Fruit fly (Drosophila melanogaster) whole organism, embryonic: Measurements from ENCODE around the gene CG13309.

ENCODE experiments used
- Abd-B ChIP-seq: fragments of 200-800 bp; sonication (Bioruptor generic); optimal IDR thresholded peaks from 2 replicates; lab custom pipeline; 2018; ENCODE audit warnings: missing biosample characterization, mild to moderate bottlenecking, missing genetic modification characterization, moderate library complexity
- Asciz ChIP-seq: fragments of 200-800 bp; sonication (Bioruptor generic); optimal IDR thresholded peaks from 2 replicates; lab custom pipeline; 2017; ENCODE audit warnings: missing biosample characterization, mild to moderate bottlenecking, missing genetic modification characterization, missing genetic modification reagents
- B-H2 ChIP-seq: fragments of 200-800 bp; sonication (Bioruptor generic); optimal IDR thresholded peaks from 2 replicates; lab custom pipeline; 2018; ENCODE audit warnings: missing biosample characterization, mild to moderate bottlenecking, missing genetic modification characterization
- CG10209 ChIP-seq: fragments of 200-800 bp; sonication (Bioruptor generic); optimal IDR thresholded peaks from 3 replicates; lab custom pipeline; 2017; ENCODE audit warnings: missing biosample characterization, mild to moderate bottlenecking, missing genetic modification characterization, missing genetic modification reagents
- CG12744 ChIP-seq: fragments of 200-800 bp; sonication (Bioruptor generic); optimal IDR thresholded peaks from 2 replicates; lab custom pipeline; 2016; ENCODE audit warnings: missing biosample characterization, missing genetic modification characterization
- CG14050 ChIP-seq: fragments of 200-800 bp; sonication (Bioruptor generic); IDR thresholded peaks from 3 replicates; pipeline ENCODE4 v1.3.6; 2022; ENCODE audit warnings: missing biosample characterization, missing genetic modification characterization
- CG14710 ChIP-seq: fragments of 200-800 bp; sonication (Bioruptor generic); optimal IDR thresholded peaks from 3 replicates; lab custom pipeline; 2019; ENCODE audit warnings: missing biosample characterization, mild to moderate bottlenecking, missing genetic modification characterization, moderate library complexity
- CG17612 ChIP-seq: fragments of 200-800 bp; sonication (Bioruptor generic); IDR thresholded peaks from 2 replicates; pipeline ENCODE4 v1.3.6; 2022; ENCODE audit warnings: missing biosample characterization, missing genetic modification characterization
- CG17829 ChIP-seq: fragments of 200-800 bp; optimal IDR thresholded peaks from 2 replicates; lab custom pipeline; 2019; ENCODE audit warnings: missing biosample characterization, mild to moderate bottlenecking, missing genetic modification characterization, moderate library complexity
- CG2199 ChIP-seq: fragments of 200-800 bp; sonication (Bioruptor generic); IDR thresholded peaks from 3 replicates; pipeline ENCODE4 v1.3.6; 2022; ENCODE audit warnings: missing biosample characterization, missing genetic modification characterization
- CG2889 ChIP-seq: fragments of 200-800 bp; sonication (Bioruptor generic); IDR thresholded peaks from 3 replicates; pipeline ENCODE4 v1.3.6; 2022; ENCODE audit warnings: missing biosample characterization, missing genetic modification characterization
- CG32767 ChIP-seq: fragments of 200-800 bp; sonication (Bioruptor generic); IDR thresholded peaks from 2 replicates; pipeline ENCODE4 v1.3.6; 2022; ENCODE audit warnings: missing biosample characterization, missing genetic modification characterization
- CG4730 ChIP-seq: fragments of 200-800 bp; sonication (Bioruptor generic); IDR thresholded peaks from 2 replicates; pipeline ENCODE4 v1.3.6; 2022; ENCODE audit warnings: missing biosample characterization, missing genetic modification characterization
- CG6791 ChIP-seq: fragments of 200-800 bp; sonication (Bioruptor generic); IDR thresholded peaks from 3 replicates; pipeline ENCODE4 v1.3.6; 2022; ENCODE audit warnings: missing biosample characterization, missing genetic modification characterization; ENCODE audit not compliant: partially characterized antibody
- CG7556 ChIP-seq: fragments of 200-800 bp; sonication (Bioruptor generic); optimal IDR thresholded peaks from 2 replicates; lab custom pipeline; 2017; ENCODE audit warnings: missing biosample characterization, mild to moderate bottlenecking, missing genetic modification characterization
- CG7839 ChIP-seq: fragments of 200-800 bp; sonication (Bioruptor generic); optimal IDR thresholded peaks from 3 replicates; lab custom pipeline; 2018; ENCODE audit warnings: missing biosample characterization, mild to moderate bottlenecking, missing genetic modification characterization, moderate library complexity
- CG9727 ChIP-seq: fragments of 200-800 bp; sonication (Bioruptor generic); optimal IDR thresholded peaks from 3 replicates; lab custom pipeline; 2017; ENCODE audit warnings: missing biosample characterization, mild to moderate bottlenecking, missing genetic modification characterization
- CTCF ChIP-seq: fragments of 200-800 bp; sonication (Bioruptor generic); optimal IDR thresholded peaks from 2 replicates; lab custom pipeline; 2017; ENCODE audit warnings: missing biosample characterization, mild to moderate bottlenecking, missing genetic modification characterization, moderate library complexity
- Deaf1 ChIP-seq: fragments of 200-800 bp; optimal IDR thresholded peaks from 3 replicates; lab custom pipeline; 2019; ENCODE audit warnings: missing biosample characterization, mild to moderate bottlenecking, missing genetic modification characterization, moderate library complexity
- Doc3 ChIP-seq: fragments of 200-800 bp; sonication (Bioruptor generic); IDR thresholded peaks from 3 replicates; pipeline ENCODE4 v1.3.6; 2022; ENCODE audit warnings: missing biosample characterization, missing genetic modification characterization; ENCODE audit not compliant: partially characterized antibody
- ERR ChIP-seq: fragments of 200-800 bp; sonication (Bioruptor generic); optimal IDR thresholded peaks from 2 replicates; lab custom pipeline; 2016; ENCODE audit warnings: missing biosample characterization, missing genetic modification characterization
- Fer1 ChIP-seq: fragments of 200-800 bp; sonication (Bioruptor generic); optimal IDR thresholded peaks from 2 replicates; lab custom pipeline; 2017; ENCODE audit warnings: missing biosample characterization, mild to moderate bottlenecking, missing genetic modification characterization
- HHEX ChIP-seq: fragments of 200-800 bp; sonication (Bioruptor generic); optimal IDR thresholded peaks from 3 replicates; lab custom pipeline; 2017; ENCODE audit warnings: missing biosample characterization, mild to moderate bottlenecking, missing genetic modification characterization, missing genetic modification reagents
- HLH54F ChIP-seq: fragments of 200-800 bp; sonication (Bioruptor generic); optimal IDR thresholded peaks from 3 replicates; lab custom pipeline; 2016; ENCODE audit warnings: missing biosample characterization, missing genetic modification characterization
- HmgD ChIP-seq: fragments of 200-800 bp; sonication (Bioruptor generic); optimal IDR thresholded peaks from 3 replicates; lab custom pipeline; 2016; ENCODE audit warnings: missing biosample characterization, missing genetic modification characterization
- Mes4 ChIP-seq: fragments of 200-800 bp; sonication (Bioruptor generic); optimal IDR thresholded peaks from 2 replicates; lab custom pipeline; 2016; ENCODE audit warnings: missing biosample characterization, missing genetic modification characterization
- NC2β ChIP-seq: fragments of 200-800 bp; sonication (Bioruptor generic); optimal IDR thresholded peaks from 2 replicates; lab custom pipeline; 2016; ENCODE audit warnings: missing biosample characterization, missing genetic modification characterization
- Nf-YA ChIP-seq: fragments of 200-800 bp; sonication (Bioruptor generic); IDR thresholded peaks from 2 replicates; pipeline ENCODE4 v1.3.6; 2022; ENCODE audit warnings: missing biosample characterization, missing genetic modification characterization
- Ravus ChIP-seq: fragments of 200-800 bp; sonication (Bioruptor generic); IDR thresholded peaks from 2 replicates; pipeline ENCODE4 v1.3.6; 2022; ENCODE audit warnings: missing biosample characterization, missing genetic modification characterization
- Rfx ChIP-seq: fragments of 200-800 bp; sonication (Bioruptor generic); IDR thresholded peaks from 2 replicates; pipeline ENCODE4 v1.3.6; 2022; ENCODE audit warnings: missing biosample characterization, missing genetic modification characterization
- Side ChIP-seq: fragments of 200-800 bp; sonication (Bioruptor generic); optimal IDR thresholded peaks from 2 replicates; lab custom pipeline; 2016; ENCODE audit warnings: missing biosample characterization, missing genetic modification characterization
- Six4 ChIP-seq: fragments of 200-800 bp; sonication (Bioruptor generic); optimal IDR thresholded peaks from 2 replicates; lab custom pipeline; 2016; ENCODE audit warnings: missing biosample characterization, missing genetic modification characterization
- Ssrp ChIP-seq: fragments of 200-800 bp; sonication (Bioruptor generic); optimal IDR thresholded peaks from 2 replicates; lab custom pipeline; 2018; ENCODE audit warnings: missing biosample characterization, mild to moderate bottlenecking, missing genetic modification characterization, moderate library complexity
- Taf1 ChIP-seq: fragments of 200-800 bp; sonication (Bioruptor generic); IDR thresholded peaks from 2 replicates; pipeline ENCODE4 v1.3.6; 2022; ENCODE audit warnings: missing biosample characterization, missing genetic modification characterization
- Usf ChIP-seq: fragments of 200-800 bp; sonication (Bioruptor generic); optimal IDR thresholded peaks from 2 replicates; lab custom pipeline; 2017; ENCODE audit warnings: missing genotype, missing biosample characterization, missing genetic modification characterization
- ase ChIP-seq: fragments of 200-800 bp; sonication (Bioruptor generic); IDR thresholded peaks from 3 replicates; pipeline ENCODE4 v1.3.6; 2022; ENCODE audit warnings: missing biosample characterization, missing genetic modification characterization
- ato ChIP-seq: fragments of 200-800 bp; sonication (Bioruptor generic); IDR thresholded peaks from 2 replicates; pipeline ENCODE4 v1.3.6; 2022; ENCODE audit warnings: missing biosample characterization, missing genetic modification characterization; ENCODE audit not compliant: partially characterized antibody
- crc ChIP-seq: fragments of 200-800 bp; sonication (Bioruptor generic); optimal IDR thresholded peaks from 2 replicates; lab custom pipeline; 2016; ENCODE audit warnings: missing biosample characterization, missing genetic modification characterization
- crp ChIP-seq, 2 experiments: fragments of 200-800 bp; sonication (Bioruptor generic); optimal IDR thresholded peaks; 2 replicates in 1 of 2; 3 replicates in 1 of 2; lab custom pipeline; 2017; ENCODE audit warnings: missing biosample characterization in 2 of 2, missing genetic modification characterization in 2 of 2, mild to moderate bottlenecking in 1 of 2, moderate library complexity in 1 of 2
- gcm ChIP-seq: fragments of 200-800 bp; sonication (Bioruptor generic); optimal IDR thresholded peaks from 2 replicates; lab custom pipeline; 2019; ENCODE audit warnings: missing biosample characterization, mild to moderate bottlenecking, missing genetic modification characterization, moderate library complexity
- gcm2 ChIP-seq: fragments of 200-800 bp; sonication (Bioruptor generic); optimal IDR thresholded peaks from 2 replicates; lab custom pipeline; 2016; ENCODE audit warnings: missing biosample characterization, missing genetic modification characterization
- gro ChIP-seq: fragments of 200-800 bp; sonication (Bioruptor generic); optimal IDR thresholded peaks from 2 replicates; lab custom pipeline; 2016; ENCODE audit warnings: missing biosample characterization, missing genetic modification characterization
- luna ChIP-seq: fragments of 200-800 bp; sonication (Bioruptor generic); optimal IDR thresholded peaks from 2 replicates; lab custom pipeline; 2016; ENCODE audit warnings: missing biosample characterization, missing genetic modification characterization
- mld ChIP-seq: fragments of 200-800 bp; sonication (Bioruptor generic); IDR thresholded peaks from 3 replicates; pipeline ENCODE4 v1.3.6; 2022; ENCODE audit warnings: missing biosample characterization, missing genetic modification characterization; ENCODE audit not compliant: partially characterized antibody
- nom ChIP-seq: fragments of 200-800 bp; sonication (Bioruptor generic); optimal IDR thresholded peaks from 2 replicates; lab custom pipeline; 2017; ENCODE audit warnings: missing biosample characterization, missing genetic modification characterization, mild to moderate bottlenecking, moderate library complexity, missing genetic modification reagents
- sisA ChIP-seq: fragments of 200-800 bp; sonication (Bioruptor generic); IDR thresholded peaks from 2 replicates; pipeline ENCODE4 v1.3.6; 2022; ENCODE audit warnings: missing biosample characterization, missing genetic modification characterization
- sna ChIP-seq: fragments of 200-800 bp; sonication (Bioruptor generic); IDR thresholded peaks from 2 replicates; pipeline ENCODE4 v1.3.6; 2022; ENCODE audit warnings: missing biosample characterization, missing genetic modification characterization; ENCODE audit not compliant: partially characterized antibody
- tll ChIP-seq, 2 experiments: fragments of 200-800 bp in 1 of 2; fragments of >200 bp in 1 of 2; sonication (Bioruptor generic) in 1 of 2; optimal IDR thresholded peaks; 2 replicates each; lab custom pipeline; 2017 to 2019; ENCODE audit warnings: missing biosample characterization in 2 of 2, missing genetic modification characterization in 2 of 2, mild to moderate bottlenecking in 1 of 2, moderate library complexity in 1 of 2
- unc-4 ChIP-seq: fragments of 200-800 bp; sonication (Bioruptor generic); IDR thresholded peaks from 2 replicates; pipeline ENCODE4 v1.3.6; 2022; ENCODE audit warnings: missing biosample characterization, missing genetic modification characterization; ENCODE audit not compliant: partially characterized antibody

CG13309 gene

DNA sequence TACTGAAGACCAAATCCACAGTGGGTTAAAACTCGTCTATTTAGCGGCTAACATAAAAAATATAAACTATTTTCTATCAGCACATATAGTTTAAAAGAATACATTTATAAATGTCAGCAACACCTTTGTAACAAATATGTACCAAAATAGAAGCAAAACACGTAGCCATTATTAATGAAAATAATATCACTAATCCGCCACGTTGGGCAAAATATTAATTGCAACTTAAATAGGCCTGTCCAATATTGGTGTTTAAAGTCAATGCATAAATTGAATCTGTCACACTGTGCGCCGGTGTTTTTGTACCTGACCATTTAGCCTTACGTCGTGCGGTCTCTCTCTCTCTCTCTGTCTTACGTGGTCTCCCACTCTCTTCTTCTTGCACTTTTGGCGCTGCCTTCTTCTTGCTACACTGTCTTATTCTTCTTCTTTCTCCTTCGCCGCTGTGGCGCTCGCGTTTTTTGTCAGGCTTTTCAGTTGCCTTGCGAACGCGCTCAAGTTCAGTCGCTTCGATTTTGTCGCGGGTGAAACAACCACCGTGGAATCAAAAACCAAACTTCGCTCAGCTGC is 44.1 kb upstream of the CG13309 start (continued):
- peak; percentile 97 for TF ChIP-seq Six4
- TF ChIP-seq crc (GFP tag; lab: Kevin White, UChicago): peak; percentile 76
- peak; percentile 97 for TF ChIP-seq gcm (GFP tag; lab: Kevin White, UChicago)
- TF ChIP-seq Side (GFP tag; lab: Kevin White, UChicago): peak; percentile 96
- peak; percentile 91 for TF ChIP-seq CG9727
- TF ChIP-seq ERR: peak; percentile 91
- peak; percentile 98 for TF ChIP-seq gcm2
- peak; percentile 99 for TF ChIP-seq Ssrp (tag; lab: Kevin White, UChicago)
- peak; percentile 94 for TF ChIP-seq CG17612 (GFP tag; lab: Robert Waterston, UW)
- peak; percentile 55; the same call in 2 of the 3 replicates for TF ChIP-seq CG6791
- TF ChIP-seq HLH54F (GFP tag; lab: Kevin White, UChicago): peak; percentile 98
- TF ChIP-seq Deaf1: peak; percentile 82
- TF ChIP-seq mld (GFP tag; lab: Robert Waterston, UW): peak; percentile 51; the same call in 1 of the 3 replicates
- TF ChIP-seq CG4730: peak; percentile 97
- peak; percentile 97 for TF ChIP-seq CG12744 (GFP tag; lab: Kevin White, UChicago)
- TF ChIP-seq CG32767 (GFP tag; lab: Robert Waterston, UW): peak; percentile 96
- TF ChIP-seq Ravus (GFP tag; lab: Robert Waterston, UW): peak; percentile 88
- TF ChIP-seq CG14710 (tag; lab: Kevin White, UChicago): peak; percentile 97
- TF ChIP-seq Doc3: 0 out of 3 replicates have a peak, but pooled peaks have one; percentile 31
- TF ChIP-seq sisA (GFP tag; lab: Robert Waterston, UW): peak; percentile 98
- peak; percentile 94 for TF ChIP-seq CG14050 (GFP tag; lab: Robert Waterston, UW)
- TF ChIP-seq Mes4 (GFP tag; lab: Kevin White, UChicago): peak; percentile 97
- TF ChIP-seq luna: peak; percentile 70
- TF ChIP-seq CG10209 (GFP tag; lab: Kevin White, UChicago): peak; percentile 99
- TF ChIP-seq unc-4 (GFP tag; lab: Robert Waterston, UW): 0 out of 2 replicates have a peak, but pooled peaks have one; percentile 30
- TF ChIP-seq sna (GFP tag; lab: Robert Waterston, UW): no peak
- peak; percentile 98 for TF ChIP-seq Rfx (GFP tag; lab: Robert Waterston, UW)
- TF ChIP-seq Usf (GFP tag; lab: Kevin White, UChicago): peak; percentile 99
- peak; percentile 73 for TF ChIP-seq CTCF (GFP tag; lab: Kevin White, UChicago)
- peak; percentile 96 for TF ChIP-seq HHEX (GFP tag; lab: Kevin White, UChicago)
- TF ChIP-seq ase: peak; percentile 97
- peak; percentile 16 to 71 for TF ChIP-seq crp (GFP tag; optimal IDR thresholded peaks at IDR 0.05; lab: Kevin White, UChicago)
- TF ChIP-seq Asciz (GFP tag; lab: Kevin White, UChicago): peak; percentile 96
- peak; percentile 86 for TF ChIP-seq nom (GFP tag; lab: Kevin White, UChicago)
- TF ChIP-seq Fer1 (GFP tag; lab: Kevin White, UChicago): peak; percentile 98
- peak; percentile 82 for TF ChIP-seq HmgD (GFP tag; lab: Kevin White, UChicago)
- peak; percentile 98 for TF ChIP-seq CG17829 (tag; lab: Kevin White, UChicago)
- peak; percentile 95 for TF ChIP-seq Taf1 (GFP tag; lab: Robert Waterston, UW)
- TF ChIP-seq ato (GFP tag; lab: Robert Waterston, UW): no peak; the same call in none of the 2 replicates
- TF ChIP-seq CG2199 (GFP tag; lab: Robert Waterston, UW): peak; percentile 87
- TF ChIP-seq NC2β (GFP tag; lab: Kevin White, UChicago): peak; percentile 96
- TF ChIP-seq tll (GFP tag; optimal IDR thresholded peaks at IDR 0.05; lab: Kevin White, UChicago): peak in 1 of 2 experiments; percentile 8
- TF ChIP-seq Nf-YA: peak; percentile 90
- peak; percentile 99 for TF ChIP-seq CG7556 (GFP tag; lab: Kevin White, UChicago)
- TF ChIP-seq B-H2: peak; percentile 96
- TF ChIP-seq gro (GFP tag; lab: Kevin White, UChicago): peak; percentile 88
- peak; percentile 99 for TF ChIP-seq CG7839 (tag; lab: Kevin White, UChicago)
- TF ChIP-seq CG2889 (GFP tag; lab: Robert Waterston, UW): peak; percentile 95
- peak; percentile 84 for TF ChIP-seq Abd-B (GFP tag; lab: Kevin White, UChicago)
